Worm (Caenorhabditis elegans) whole organism, L4/young adult: Measurements from ENCODE around the gene H14A12.5.

Source experiments
- dao-5 ChIP-seq: sonication (generic microtip); optimal IDR thresholded peaks from 2 replicates; lab custom pipeline; 2016; ENCODE audit warnings: missing genotype, missing genetic modification characterization, moderate library complexity, missing compliant biosample characterization
- him-1 ChIP-seq: sonication (generic microtip); optimal IDR thresholded peaks from 2 replicates; lab custom pipeline; 2016; ENCODE audit warnings: missing genotype, missing genetic modification reagents, missing genetic modification characterization, missing compliant biosample characterization

DNA sequence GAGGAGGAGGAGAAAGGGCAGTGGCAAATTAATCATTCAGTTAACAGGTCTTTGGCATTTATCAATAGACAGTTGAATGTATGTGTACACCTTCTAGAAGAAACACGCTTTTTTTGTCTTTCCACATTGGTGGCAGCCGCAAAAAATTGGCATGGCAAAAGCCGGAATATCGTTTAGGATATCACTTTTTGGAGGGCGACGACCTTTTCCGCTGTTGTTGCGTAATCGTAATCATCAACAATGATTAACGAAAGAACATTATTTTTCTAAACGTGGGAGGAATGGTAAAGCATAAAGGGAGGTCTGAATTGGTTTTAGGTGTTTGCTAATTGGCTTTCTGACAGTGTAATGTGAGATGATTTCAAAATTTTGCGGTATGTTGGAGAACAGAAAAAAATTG, 23.1 kb upstream of the H14A12.5 start:
- TF ChIP-seq him-1 (tag; lab: Kevin White, UChicago) (no peak), dao-5 (no peak)
